Worm (Caenorhabditis elegans) whole organism, late embryonic: Measurements from ENCODE around the gene tomm-40.

ENCODE experiments used
- ama-1 ChIP-seq: fragments of 150-350 bp; optimal IDR thresholded peaks from 2 replicates; lab custom pipeline; 2014
- ceh-14 ChIP-seq: sonication (generic microtip); optimal IDR thresholded peaks from 2 replicates; lab custom pipeline; 2016; ENCODE audit warnings: missing genotype, missing genetic modification characterization, missing compliant biosample characterization
- ceh-9 ChIP-seq: sonication (generic microtip); optimal IDR thresholded peaks from 2 replicates; lab custom pipeline; 2016; ENCODE audit warnings: mild to moderate bottlenecking, missing genetic modification characterization, inconsistent platforms, missing compliant biosample characterization
- dmd-4 ChIP-seq: sonication (generic microtip); optimal IDR thresholded peaks from 2 replicates; lab custom pipeline; 2016; ENCODE audit warnings: borderline replicate concordance, missing genetic modification characterization, missing compliant biosample characterization
- dve-1 ChIP-seq: sonication (generic microtip); optimal IDR thresholded peaks from 2 replicates; lab custom pipeline; 2017; ENCODE audit warnings: antibody characterized with exemption, mild to moderate bottlenecking, missing genetic modification characterization, missing compliant biosample characterization
- elt-4 ChIP-seq: sonication (generic microtip); optimal IDR thresholded peaks from 2 replicates; lab custom pipeline; 2016; ENCODE audit warnings: missing genetic modification characterization, missing compliant biosample characterization
- fkh-10 ChIP-seq: fragments of 150-350 bp; optimal IDR thresholded peaks from 2 replicates; lab custom pipeline; 2014; ENCODE audit warnings: missing biosample characterization, missing genetic modification reagents, missing genetic modification characterization
- hlh-13 ChIP-seq: fragments of 200-800 bp; sonication (Bioruptor generic); optimal IDR thresholded peaks from 2 replicates; lab custom pipeline; 2018; ENCODE audit warnings: mild to moderate bottlenecking, missing genetic modification characterization, missing compliant biosample characterization
- hlh-30 ChIP-seq: sonication (generic microtip); optimal IDR thresholded peaks from 2 replicates; lab custom pipeline; 2017; ENCODE audit warnings: antibody characterized with exemption, missing genetic modification characterization, missing compliant biosample characterization; ENCODE audit not compliant: insufficient read depth
- nhr-11 ChIP-seq: fragments of 150-350 bp; optimal IDR thresholded peaks from 2 replicates; lab custom pipeline; 2014; ENCODE audit warnings: missing biosample characterization, missing genetic modification characterization
- pqm-1 ChIP-seq: sonication (generic microtip); optimal IDR thresholded peaks from 2 replicates; lab custom pipeline; 2016; ENCODE audit warnings: missing genetic modification characterization, missing compliant biosample characterization

DNA sequence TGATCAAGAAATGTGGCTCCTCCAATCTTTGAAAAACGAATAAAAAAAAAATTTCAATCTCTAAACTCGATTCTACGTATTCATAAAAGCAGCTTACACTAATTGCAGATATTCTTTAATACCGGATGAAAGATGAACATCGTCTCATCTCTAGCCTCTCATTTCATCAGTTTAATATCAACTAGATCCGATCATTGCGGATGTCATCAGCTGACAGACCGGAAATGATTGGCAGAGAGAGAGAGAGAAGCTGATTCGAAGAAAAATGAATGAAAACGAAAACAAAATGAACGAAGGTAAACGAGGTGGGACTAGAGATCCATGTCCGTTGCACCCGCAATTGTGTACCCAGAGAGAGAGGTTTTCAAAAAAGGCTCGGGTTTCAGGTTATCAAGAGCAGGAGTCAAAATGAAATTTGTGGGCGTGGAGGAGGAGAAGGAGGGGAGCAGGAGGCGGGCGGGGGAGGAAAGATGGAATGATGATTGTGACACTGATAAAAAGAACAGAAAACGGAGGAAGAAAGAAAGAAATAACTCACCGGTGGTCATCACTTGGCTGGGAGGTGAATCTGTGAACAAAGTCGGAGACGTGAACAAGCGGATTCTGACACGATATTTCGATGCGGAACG is 41.6 kb upstream of the tomm-40 start:
- TF ChIP-seq ceh-9 (tag; lab: Kevin White, UChicago): no peak
- no peak for TF ChIP-seq ceh-14 (tag; lab: Kevin White, UChicago)
- TF ChIP-seq elt-4 (tag; lab: Kevin White, UChicago): no peak
- no peak for TF ChIP-seq hlh-30 (tag; lab: Kevin White, UChicago)
- TF ChIP-seq hlh-13 (GFP tag; lab: Kevin White, UChicago): no peak
- no peak for TF ChIP-seq dmd-4 (tag; lab: Kevin White, UChicago)
- no peak for TF ChIP-seq ama-1 (lab: Kevin White, UChicago)
- no peak for TF ChIP-seq nhr-11 (tag; lab: Kevin White, UChicago)
- TF ChIP-seq fkh-10 (GFP tag; lab: Kevin White, UChicago): no peak
- no peak for TF ChIP-seq pqm-1 (tag; lab: Kevin White, UChicago)
- no peak for TF ChIP-seq dve-1 (tag; lab: Kevin White, UChicago)
